Fruit fly (Drosophila melanogaster) whole organism, embryonic: ENCODE data around the gene CG14282.
A peak's percentile ranks its signal among the peaks of the same experiment; 100 is the strongest.

Source experiments
- Bgb ChIP-seq: fragments of 200-800 bp; sonication (Bioruptor generic); IDR thresholded peaks from 2 replicates; pipeline ENCODE4 v1.3.6; 2022; ENCODE audit warnings: missing biosample characterization, missing genetic modification characterization; ENCODE audit not compliant: partially characterized antibody
- CG10321 ChIP-seq: fragments of 200-800 bp; sonication (Bioruptor generic); IDR thresholded peaks from 2 replicates; pipeline ENCODE4 v1.3.6; 2022; ENCODE audit warnings: missing biosample characterization, missing genetic modification characterization
- CG10366 ChIP-seq: fragments of 200-800 bp; sonication (Bioruptor generic); IDR thresholded peaks from 2 replicates; pipeline ENCODE4 v1.3.6; 2022; ENCODE audit warnings: missing biosample characterization, missing genetic modification characterization
- CG11560 ChIP-seq: fragments of 200-800 bp; sonication (Bioruptor generic); IDR thresholded peaks from 3 replicates; pipeline ENCODE4 v1.3.6; 2022; ENCODE audit warnings: missing biosample characterization, missing genetic modification characterization
- CG11695 ChIP-seq: fragments of 200-800 bp; sonication (Bioruptor generic); IDR thresholded peaks from 3 replicates; pipeline ENCODE4 v1.3.6; 2022; ENCODE audit warnings: missing biosample characterization, missing genetic modification characterization
- CG11723 ChIP-seq: fragments of 200-800 bp; sonication (Bioruptor generic); optimal IDR thresholded peaks from 2 replicates; lab custom pipeline; 2017; ENCODE audit warnings: missing biosample characterization, mild to moderate bottlenecking, missing genetic modification characterization
- CG1233 ChIP-seq: fragments of 200-800 bp; sonication (Bioruptor generic); optimal IDR thresholded peaks from 4 replicates; lab custom pipeline; 2018; ENCODE audit warnings: missing biosample characterization, mild to moderate bottlenecking, missing genetic modification characterization
- CG12659 ChIP-seq: fragments of 200-800 bp; sonication (Bioruptor generic); optimal IDR thresholded peaks from 3 replicates; lab custom pipeline; 2017; ENCODE audit warnings: mild to moderate bottlenecking, missing biosample characterization, missing genetic modification reagents, missing genetic modification characterization
- CG12942 ChIP-seq: fragments of 200-800 bp; sonication (Bioruptor generic); optimal IDR thresholded peaks from 3 replicates; lab custom pipeline; 2016; ENCODE audit warnings: missing biosample characterization, missing genetic modification characterization
- CG13894 ChIP-seq: fragments of 200-800 bp; sonication (Bioruptor generic); optimal IDR thresholded peaks from 3 replicates; lab custom pipeline; 2018; ENCODE audit warnings: missing biosample characterization, mild to moderate bottlenecking, missing genetic modification characterization, moderate library complexity
- CG17385 ChIP-seq: fragments of 200-800 bp; sonication (Bioruptor generic); optimal IDR thresholded peaks from 3 replicates; lab custom pipeline; 2018; ENCODE audit warnings: missing biosample characterization, mild to moderate bottlenecking, missing genetic modification characterization
- CG18619 ChIP-seq: fragments of 200-800 bp; sonication (Bioruptor generic); optimal IDR thresholded peaks from 3 replicates; lab custom pipeline; 2017; ENCODE audit warnings: missing biosample characterization, mild to moderate bottlenecking, missing genetic modification characterization
- CG2202 ChIP-seq: fragments of 200-800 bp; sonication (Bioruptor generic); optimal IDR thresholded peaks from 2 replicates; lab custom pipeline; 2018; ENCODE audit warnings: missing biosample characterization, mild to moderate bottlenecking, missing genetic modification characterization
- CG2889 ChIP-seq: fragments of 200-800 bp; sonication (Bioruptor generic); IDR thresholded peaks from 3 replicates; pipeline ENCODE4 v1.3.6; 2022; ENCODE audit warnings: missing biosample characterization, missing genetic modification characterization
- CG32767 ChIP-seq: fragments of 200-800 bp; sonication (Bioruptor generic); IDR thresholded peaks from 2 replicates; pipeline ENCODE4 v1.3.6; 2022; ENCODE audit warnings: missing biosample characterization, missing genetic modification characterization
- CG34422 ChIP-seq: fragments of 200-800 bp; sonication (Bioruptor generic); IDR thresholded peaks from 3 replicates; pipeline ENCODE4 v1.3.6; 2022; ENCODE audit warnings: missing biosample characterization, missing genetic modification characterization
- CG4424 ChIP-seq: fragments of 200-800 bp; sonication (Bioruptor generic); optimal IDR thresholded peaks from 3 replicates; lab custom pipeline; 2016; ENCODE audit warnings: missing biosample characterization, missing genetic modification characterization
- CG4730 ChIP-seq: fragments of 200-800 bp; sonication (Bioruptor generic); IDR thresholded peaks from 2 replicates; pipeline ENCODE4 v1.3.6; 2022; ENCODE audit warnings: missing biosample characterization, missing genetic modification characterization
- CG5180 ChIP-seq: fragments of 200-800 bp; sonication (Bioruptor generic); optimal IDR thresholded peaks from 3 replicates; lab custom pipeline; 2017; ENCODE audit warnings: missing biosample characterization, missing genetic modification characterization, mild to moderate bottlenecking, moderate library complexity, missing genetic modification reagents
- CG7987 ChIP-seq: fragments of 200-800 bp; sonication (Bioruptor generic); optimal IDR thresholded peaks from 2 replicates; lab custom pipeline; 2018; ENCODE audit warnings: missing biosample characterization, mild to moderate bottlenecking, missing genetic modification characterization, moderate library complexity
- CG8924 ChIP-seq: fragments of 200-800 bp; optimal IDR thresholded peaks from 3 replicates; lab custom pipeline; 2019; ENCODE audit warnings: missing biosample characterization, mild to moderate bottlenecking, missing genetic modification characterization, moderate library complexity
- CG9932 ChIP-seq: fragments of 200-800 bp; sonication (Bioruptor generic); IDR thresholded peaks from 2 replicates; pipeline ENCODE4 v1.3.6; 2022; ENCODE audit warnings: missing biosample characterization, missing genetic modification characterization
- Deaf1 ChIP-seq: fragments of 200-800 bp; optimal IDR thresholded peaks from 3 replicates; lab custom pipeline; 2019; ENCODE audit warnings: missing biosample characterization, mild to moderate bottlenecking, missing genetic modification characterization, moderate library complexity
- Ets97D ChIP-seq: fragments of 200-800 bp; sonication (Bioruptor generic); optimal IDR thresholded peaks from 3 replicates; lab custom pipeline; 2016; ENCODE audit warnings: missing biosample characterization, missing genetic modification characterization
- Lhr ChIP-seq: fragments of 200-800 bp; sonication (Bioruptor generic); optimal IDR thresholded peaks from 3 replicates; lab custom pipeline; 2017; ENCODE audit warnings: mild to moderate bottlenecking, missing biosample characterization, missing genetic modification reagents, missing genetic modification characterization
- NfI ChIP-seq: fragments of 200-800 bp; sonication (Bioruptor generic); optimal IDR thresholded peaks from 3 replicates; lab custom pipeline; 2018; ENCODE audit warnings: missing biosample characterization, mild to moderate bottlenecking, missing genetic modification characterization, moderate library complexity
- Oaz ChIP-seq: fragments of 200-800 bp; sonication (Bioruptor generic); IDR thresholded peaks from 2 replicates; pipeline ENCODE4 v1.3.6; 2022; ENCODE audit warnings: missing biosample characterization, missing genetic modification characterization
- Sox102F ChIP-seq: fragments of 200-800 bp; sonication (Bioruptor generic); optimal IDR thresholded peaks from 2 replicates; lab custom pipeline; 2018; ENCODE audit warnings: missing biosample characterization, mild to moderate bottlenecking, missing genetic modification characterization, moderate library complexity
- Sry-β ChIP-seq: fragments of 200-800 bp; sonication (Bioruptor generic); optimal IDR thresholded peaks from 2 replicates; lab custom pipeline; 2018; ENCODE audit warnings: missing biosample characterization, mild to moderate bottlenecking, missing genetic modification characterization, moderate library complexity
- Tbp ChIP-seq: fragments of >200 bp; optimal IDR thresholded peaks from 2 replicates; lab custom pipeline; 2018; ENCODE audit warnings: missing biosample characterization, missing genetic modification characterization
- abd-A ChIP-seq: fragments of 200-800 bp; sonication (Bioruptor generic); optimal IDR thresholded peaks from 3 replicates; lab custom pipeline; 2019; ENCODE audit warnings: missing biosample characterization, mild to moderate bottlenecking, missing genetic modification characterization, moderate library complexity
- amos ChIP-seq: fragments of 200-800 bp; sonication (Bioruptor generic); IDR thresholded peaks from 2 replicates; pipeline ENCODE4 v1.3.6; 2022; ENCODE audit warnings: missing biosample characterization, missing genetic modification characterization; ENCODE audit not compliant: partially characterized antibody
- br ChIP-seq: fragments of >200 bp; optimal IDR thresholded peaks from 2 replicates; lab custom pipeline; 2017
- ci ChIP-seq: fragments of 200-800 bp; sonication (Bioruptor generic); IDR thresholded peaks from 3 replicates; pipeline ENCODE4 v1.3.6; 2022; ENCODE audit warnings: missing biosample characterization, missing genetic modification characterization
- en ChIP-seq: fragments of 200-800 bp; sonication (Bioruptor generic); optimal IDR thresholded peaks from 2 replicates; lab custom pipeline; 2016; ENCODE audit warnings: missing biosample characterization, missing genetic modification characterization
- ham ChIP-seq: fragments of 200-800 bp; sonication (Bioruptor generic); IDR thresholded peaks from 2 replicates; pipeline ENCODE4 v1.3.6; 2022; ENCODE audit warnings: missing biosample characterization, missing genetic modification characterization
- hbn ChIP-seq: fragments of 200-800 bp; sonication (Bioruptor generic); IDR thresholded peaks from 2 replicates; pipeline ENCODE4 v1.3.6; 2022; ENCODE audit warnings: missing biosample characterization, missing genetic modification characterization; ENCODE audit not compliant: partially characterized antibody
- her ChIP-seq: fragments of 200-800 bp; sonication (Bioruptor generic); optimal IDR thresholded peaks from 2 replicates; lab custom pipeline; 2016; ENCODE audit warnings: missing biosample characterization, missing genetic modification characterization
- hth ChIP-seq: fragments of >200 bp; optimal IDR thresholded peaks from 2 replicates; lab custom pipeline; 2017; ENCODE audit warnings: inconsistent platforms
- kah ChIP-seq: fragments of 200-800 bp; sonication (Bioruptor generic); optimal IDR thresholded peaks from 2 replicates; lab custom pipeline; 2018; ENCODE audit warnings: missing biosample characterization, mild to moderate bottlenecking, missing genetic modification characterization
- nau ChIP-seq: fragments of 200-800 bp; sonication (Bioruptor generic); optimal IDR thresholded peaks from 3 replicates; lab custom pipeline; 2017; ENCODE audit warnings: missing biosample characterization, mild to moderate bottlenecking, missing genetic modification characterization, missing genetic modification reagents
- peb ChIP-seq: fragments of 200-800 bp; sonication (Bioruptor generic); IDR thresholded peaks from 2 replicates; pipeline ENCODE4 v1.3.6; 2022; ENCODE audit warnings: missing biosample characterization, missing genetic modification characterization
- phol ChIP-seq: fragments of 200-800 bp; sonication (Bioruptor generic); optimal IDR thresholded peaks from 3 replicates; lab custom pipeline; 2018; ENCODE audit warnings: missing biosample characterization, mild to moderate bottlenecking, missing genetic modification characterization, moderate library complexity
- scrt ChIP-seq: fragments of 200-800 bp; sonication (Bioruptor generic); optimal IDR thresholded peaks from 2 replicates; lab custom pipeline; 2018; ENCODE audit warnings: missing biosample characterization, mild to moderate bottlenecking, missing genetic modification characterization, moderate library complexity
- sim ChIP-seq: fragments of 200-800 bp; sonication (Bioruptor generic); IDR thresholded peaks from 2 replicates; pipeline ENCODE4 v1.3.6; 2022; ENCODE audit warnings: missing biosample characterization, missing genetic modification characterization
- tin ChIP-seq: fragments of 200-800 bp; sonication (Bioruptor generic); optimal IDR thresholded peaks from 3 replicates; lab custom pipeline; 2016; ENCODE audit warnings: missing biosample characterization, missing genetic modification characterization
- tup ChIP-seq: fragments of 200-800 bp; sonication (Bioruptor generic); optimal IDR thresholded peaks from 2 replicates; lab custom pipeline; 2016; ENCODE audit warnings: missing biosample characterization, mild to moderate bottlenecking, missing genetic modification characterization, moderate library complexity
- vfl ChIP-seq: fragments of 200-800 bp; sonication (Bioruptor generic); optimal IDR thresholded peaks from 2 replicates; lab custom pipeline; 2016; ENCODE audit warnings: missing biosample characterization, missing genetic modification characterization
- z ChIP-seq: fragments of 200-800 bp; sonication (Bioruptor generic); IDR thresholded peaks from 3 replicates; pipeline ENCODE4 v1.3.6; 2022; ENCODE audit warnings: missing biosample characterization, missing genetic modification characterization
- zfh1 ChIP-seq: fragments of 200-800 bp; sonication (Bioruptor generic); IDR thresholded peaks from 3 replicates; pipeline ENCODE4 v1.3.6; 2022; ENCODE audit warnings: missing biosample characterization, missing genetic modification characterization
- zfh2 ChIP-seq: fragments of 200-800 bp; sonication (Bioruptor generic); optimal IDR thresholded peaks from 2 replicates; lab custom pipeline; 2016; ENCODE audit warnings: missing biosample characterization, missing genetic modification characterization

CG14282 gene

dm6 chr3R:19162135-19162616 lies 14.6 kb upstream of the CG14282 start, which contains the start of the genes CG42359 and Nsun5 (continued):
- TF ChIP-seq CG1233 (GFP tag; lab: Kevin White, UChicago) (peak; percentile 81), CG13894 (tag; lab: Kevin White, UChicago) (peak; percentile 87), phol (tag; lab: Kevin White, UChicago) (peak; percentile 92), Ets97D (peak; percentile 92), Sox102F (GFP tag; lab: Kevin White, UChicago) (peak; percentile 90), tup (peak; percentile 67), her (GFP tag; lab: Kevin White, UChicago) (peak; percentile 89), scrt (GFP tag; lab: Kevin White, UChicago) (peak; percentile 74), Lhr (GFP tag; lab: Kevin White, UChicago) (peak; percentile 88), CG12942 (GFP tag; lab: Kevin White, UChicago) (peak; percentile 92), CG7987 (peak; percentile 87), ham (GFP tag; lab: Robert Waterston, UW) (peak; percentile 61; the same call in 1 of the 2 replicates), z (no peak), vfl (GFP tag; lab: Kevin White, UChicago) (peak; percentile 89), hth (no peak), CG2889 (GFP tag; lab: Robert Waterston, UW) (peak; percentile 77), Bgb (peak; percentile 91), CG10321 (GFP tag; lab: Robert Waterston, UW) (peak; percentile 56; the same call in 1 of the 2 replicates), CG4424 (GFP tag; lab: Kevin White, UChicago) (peak; percentile 90), sim (GFP tag; lab: Robert Waterston, UW) (peak; percentile 52; the same call in 1 of the 2 replicates), Deaf1 (tag; lab: Kevin White, UChicago) (peak; percentile 62), CG12659 (GFP tag; lab: Kevin White, UChicago) (peak; percentile 92), ci (GFP tag; lab: Robert Waterston, UW) (peak; percentile 95), NfI (GFP tag; lab: Kevin White, UChicago) (peak; percentile 88), CG34422 (GFP tag; lab: Robert Waterston, UW) (peak; percentile 90), CG17385 (peak; percentile 74), CG18619 (peak; percentile 79), CG8924 (peak; percentile 93), CG11723 (GFP tag; lab: Kevin White, UChicago) (peak; percentile 64), amos (GFP tag; lab: Robert Waterston, UW) (peak; percentile 90), CG32767 (peak; percentile 85), CG11695 (GFP tag; lab: Robert Waterston, UW) (peak; percentile 83), Oaz (GFP tag; lab: Robert Waterston, UW) (peak; percentile 62), zfh2 (GFP tag; lab: Kevin White, UChicago) (peak; percentile 92), br (lab: Kevin White, UChicago) (no peak), CG4730 (GFP tag; lab: Robert Waterston, UW) (peak; percentile 83), CG5180 (no peak), peb (GFP tag; lab: Robert Waterston, UW) (peak; percentile 71; the same call in 1 of the 2 replicates), CG9932 (GFP tag; lab: Robert Waterston, UW) (peak; percentile 94), tin (GFP tag; lab: Kevin White, UChicago) (peak; percentile 94), en (GFP tag; lab: Kevin White, UChicago) (peak; percentile 60), Tbp (GFP tag; lab: Kevin White, UChicago) (no peak), hbn (GFP tag; lab: Robert Waterston, UW) (peak; percentile 96), CG10366 (peak; percentile 91), nau (GFP tag; lab: Kevin White, UChicago) (peak; percentile 65), zfh1 (GFP tag; lab: Robert Waterston, UW) (peak; percentile 92), CG2202 (tag; lab: Kevin White, UChicago) (peak; percentile 77), kah (GFP tag; lab: Kevin White, UChicago) (no peak), CG11560 (tag; lab: Robert Waterston, UW) (peak; percentile 94), Sry-β (GFP tag; lab: Kevin White, UChicago) (peak; percentile 35), abd-A (tag; lab: Kevin White, UChicago) (no peak)
